Fruit fly (Drosophila melanogaster) whole organism, wandering third instar larva: Measurements from ENCODE around the gene TM9SF3.

Source experiments
- Abd-B ChIP-seq: fragments of >200 bp; optimal IDR thresholded peaks from 2 replicates; lab custom pipeline; 2017; ENCODE audit warnings: missing biosample characterization, missing genetic modification characterization
- CG32264 ChIP-seq: fragments of 200-800 bp; sonication (Bioruptor generic); optimal IDR thresholded peaks from 2 replicates; lab custom pipeline; 2016; ENCODE audit warnings: missing biosample characterization, missing genetic modification characterization
- CG9705 ChIP-seq: fragments of 200-800 bp; sonication (Bioruptor generic); optimal IDR thresholded peaks from 2 replicates; lab custom pipeline; 2018; ENCODE audit warnings: missing biosample characterization, mild to moderate bottlenecking, missing genetic modification characterization
- CrebA ChIP-seq: fragments of 200-800 bp; sonication (Bioruptor generic); optimal IDR thresholded peaks from 2 replicates; lab custom pipeline; 2016; ENCODE audit warnings: missing biosample characterization, mild to moderate bottlenecking, missing genetic modification characterization, borderline replicate concordance
- Dfd ChIP-seq: fragments of >200 bp; optimal IDR thresholded peaks from 2 replicates; lab custom pipeline; 2017; ENCODE audit warnings: missing biosample characterization, missing genetic modification characterization
- Dif ChIP-seq: fragments of 200-275, 200-300 bp; sonication (Bioruptor generic); optimal IDR thresholded peaks from 2 replicates; lab custom pipeline; 2018; ENCODE audit warnings: missing biosample characterization, missing genetic modification characterization; ENCODE audit not compliant: partially characterized antibody
- GATAd ChIP-seq: sonication (Bioruptor generic); optimal IDR thresholded peaks from 2 replicates; lab custom pipeline; 2016; ENCODE audit warnings: missing biosample characterization, missing genetic modification characterization
- HLH106 ChIP-seq: fragments of 200-800 bp; optimal IDR thresholded peaks from 3 replicates; lab custom pipeline; 2019; ENCODE audit warnings: missing biosample characterization, mild to moderate bottlenecking, missing genetic modification characterization, moderate library complexity
- Hnf4 ChIP-seq: fragments of 200-800 bp; sonication (Bioruptor generic); optimal IDR thresholded peaks from 2 replicates; lab custom pipeline; 2016; ENCODE audit warnings: missing biosample characterization, mild to moderate bottlenecking, missing genetic modification characterization
- Hr78 ChIP-seq: fragments of >200 bp; optimal IDR thresholded peaks from 2 replicates; lab custom pipeline; 2017; ENCODE audit warnings: missing biosample characterization, missing genetic modification characterization
- Hr83 ChIP-seq: fragments of 200-300 bp; sonication (Bioruptor generic); optimal IDR thresholded peaks from 2 replicates; lab custom pipeline; 2016; ENCODE audit warnings: missing biosample characterization, mild to moderate bottlenecking, missing genetic modification characterization, moderate library complexity; ENCODE audit not compliant: poor library complexity, severe bottlenecking
- Jra ChIP-seq: sonication (Bioruptor generic); optimal IDR thresholded peaks from 2 replicates; lab custom pipeline; 2016; ENCODE audit warnings: missing biosample characterization, missing genetic modification characterization
- Mio ChIP-seq: sonication (Bioruptor generic); optimal IDR thresholded peaks from 2 replicates; lab custom pipeline; 2016; ENCODE audit warnings: missing biosample characterization, missing genetic modification characterization
- Myc ChIP-seq: fragments of >200 bp; optimal IDR thresholded peaks from 2 replicates; lab custom pipeline; 2017
- N ChIP-seq: fragments of >200 bp; optimal IDR thresholded peaks from 2 replicates; lab custom pipeline; 2018; ENCODE audit warnings: missing biosample characterization, missing external identifiers, missing genetic modification characterization
- OdsH ChIP-seq: fragments of 200-800 bp; sonication (Bioruptor generic); optimal IDR thresholded peaks from 2 replicates; lab custom pipeline; 2016; ENCODE audit warnings: missing biosample characterization, mild to moderate bottlenecking, missing genetic modification characterization
- Rel ChIP-seq, 2 experiments: fragments of 200-800 bp; sonication (Bioruptor generic) in 1 of 2; optimal IDR thresholded peaks; 2 replicates in 1 of 2; 3 replicates in 1 of 2; lab custom pipeline; 2016 to 2019; ENCODE audit warnings: mild to moderate bottlenecking in 2 of 2, missing biosample characterization in 2 of 2, missing genetic modification characterization in 2 of 2, moderate library complexity in 1 of 2
- Sp1 ChIP-seq: fragments of 200-800 bp; sonication (Bioruptor generic); optimal IDR thresholded peaks from 3 replicates; lab custom pipeline; 2019; ENCODE audit warnings: missing biosample characterization, mild to moderate bottlenecking, missing genetic modification characterization, moderate library complexity
- Vsx2 ChIP-seq: fragments of 200-300, 225-300 bp; sonication (Bioruptor generic); optimal IDR thresholded peaks from 2 replicates; lab custom pipeline; 2018; ENCODE audit warnings: missing biosample characterization, missing genetic modification characterization; ENCODE audit not compliant: partially characterized antibody
- br ChIP-seq: fragments of 200-800 bp; sonication (Bioruptor generic); optimal IDR thresholded peaks from 2 replicates; lab custom pipeline; 2016; ENCODE audit warnings: missing biosample characterization, missing genetic modification characterization
- brk ChIP-seq: fragments of 200-800 bp; sonication (Bioruptor generic); optimal IDR thresholded peaks from 2 replicates; lab custom pipeline; 2016; ENCODE audit warnings: missing biosample characterization, mild to moderate bottlenecking, missing genetic modification characterization
- dsf ChIP-seq: sonication (Bioruptor generic); optimal IDR thresholded peaks from 2 replicates; lab custom pipeline; 2016; ENCODE audit warnings: missing biosample characterization, missing genetic modification characterization, borderline replicate concordance
- ey ChIP-seq: fragments of 200-800 bp; sonication (Bioruptor generic); optimal IDR thresholded peaks from 2 replicates; lab custom pipeline; 2016; ENCODE audit warnings: missing biosample characterization, missing genetic modification characterization
- foxo ChIP-seq, 2 experiments: fragments of 200-800 bp; sonication (Bioruptor generic); optimal IDR thresholded peaks; 2 replicates in 1 of 2; 3 replicates in 1 of 2; lab custom pipeline; 2016 to 2017; ENCODE audit warnings: missing biosample characterization in 2 of 2, missing genetic modification characterization in 2 of 2
- fru ChIP-seq: fragments of 200-800 bp; sonication (Bioruptor generic); optimal IDR thresholded peaks from 3 replicates; lab custom pipeline; 2016; ENCODE audit warnings: missing biosample characterization, mild to moderate bottlenecking, missing genetic modification characterization
- h ChIP-seq: fragments of 200-800 bp; sonication (Bioruptor generic); optimal IDR thresholded peaks from 3 replicates; lab custom pipeline; 2016; ENCODE audit warnings: missing biosample characterization, mild to moderate bottlenecking, missing genetic modification characterization
- jim ChIP-seq: fragments of 175-275, 200-325 bp; sonication (Bioruptor generic); optimal IDR thresholded peaks from 2 replicates; lab custom pipeline; 2016; ENCODE audit warnings: missing biosample characterization, mild to moderate bottlenecking, missing genetic modification characterization
- lola ChIP-seq: fragments of >200 bp; optimal IDR thresholded peaks from 2 replicates; lab custom pipeline; 2017; ENCODE audit warnings: missing biosample characterization, missing genetic modification characterization
- pan ChIP-seq: fragments of >200 bp; optimal IDR thresholded peaks from 2 replicates; lab custom pipeline; 2017
- psq ChIP-seq: fragments of 200-800 bp; sonication (Bioruptor generic); optimal IDR thresholded peaks from 3 replicates; lab custom pipeline; 2017; ENCODE audit warnings: missing biosample characterization, mild to moderate bottlenecking, missing genetic modification characterization, moderate library complexity
- rgr ChIP-seq: fragments of 200-800 bp; sonication (Bioruptor generic); optimal IDR thresholded peaks from 3 replicates; lab custom pipeline; 2016; ENCODE audit warnings: missing biosample characterization, mild to moderate bottlenecking, missing genetic modification characterization
- sage ChIP-seq: fragments of 200-800 bp; sonication (Bioruptor generic); optimal IDR thresholded peaks from 2 replicates; lab custom pipeline; 2016; ENCODE audit warnings: missing biosample characterization, mild to moderate bottlenecking, missing genetic modification characterization
- sv ChIP-seq: fragments of 200-800 bp; sonication (Bioruptor generic); optimal IDR thresholded peaks from 3 replicates; lab custom pipeline; 2016; ENCODE audit warnings: missing biosample characterization, missing genetic modification characterization
- tai ChIP-seq: sonication (Bioruptor generic); optimal IDR thresholded peaks from 2 replicates; lab custom pipeline; 2016; ENCODE audit warnings: missing biosample characterization, missing genetic modification characterization
- usp ChIP-seq: fragments of >200 bp; optimal IDR thresholded peaks from 2 replicates; lab custom pipeline; 2017; ENCODE audit warnings: missing biosample characterization, missing genetic modification characterization
- woc ChIP-seq: sonication (Bioruptor generic); optimal IDR thresholded peaks from 2 replicates; lab custom pipeline; 2016; ENCODE audit warnings: missing biosample characterization, mild to moderate bottlenecking, missing genetic modification characterization

The TM9SF3 gene

DNA sequence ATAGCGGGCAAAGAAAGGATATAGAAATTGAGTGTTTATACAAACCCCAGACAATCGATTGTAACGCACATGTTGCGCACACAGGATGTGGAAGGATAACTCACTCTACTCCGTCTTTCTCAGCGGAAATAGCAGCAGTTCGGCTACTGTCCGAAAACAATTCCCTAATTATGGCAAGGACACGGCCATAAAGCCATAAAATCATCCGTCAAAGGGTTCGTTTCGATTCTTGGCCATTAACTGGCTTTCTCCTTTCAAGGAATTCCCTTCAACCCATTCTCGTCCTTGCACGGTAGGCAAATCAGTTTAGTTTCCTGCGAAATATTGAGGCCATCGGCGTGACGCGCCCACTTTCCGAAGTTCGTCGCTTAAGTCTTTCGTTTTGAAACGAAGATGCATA lies 17.7 kb upstream of the TM9SF3 start:
- TF ChIP-seq Jra (GFP tag; lab: Kevin White, UChicago) (no peak), psq (GFP tag; lab: Kevin White, UChicago) (no peak), fru (GFP tag; lab: Kevin White, UChicago) (no peak), jim (GFP tag; lab: Kevin White, UChicago) (no peak), tai (GFP tag; lab: Kevin White, UChicago) (no peak), Abd-B (GFP tag; lab: Kevin White, UChicago) (no peak), Hr78 (GFP tag; lab: Kevin White, UChicago) (no peak), usp (GFP tag; lab: Kevin White, UChicago) (no peak), rgr (GFP tag; lab: Kevin White, UChicago) (no peak), Sp1 (no peak), lola (GFP tag; lab: Kevin White, UChicago) (no peak), HLH106 (no peak), CrebA (no peak), h (GFP tag; lab: Kevin White, UChicago) (no peak), sv (no peak)

- TF ChIP-seq Jra (GFP tag; lab: Kevin White, UChicago) (no peak), ey (no peak), N (no peak), lola (GFP tag; lab: Kevin White, UChicago) (no peak), jim (GFP tag; lab: Kevin White, UChicago) (no peak), fru (GFP tag; lab: Kevin White, UChicago) (no peak), Vsx2 (GFP tag; lab: Kevin White, UChicago) (no peak), sage (GFP tag; lab: Kevin White, UChicago) (no peak), Rel (GFP tag; optimal IDR thresholded peaks at IDR 0.05; lab: Kevin White, UChicago) (no peak), Rel (tag; optimal IDR thresholded peaks at IDR 0.05; lab: Kevin White, UChicago) (no peak), HLH106 (no peak), woc (no peak), rgr (GFP tag; lab: Kevin White, UChicago) (no peak), GATAd (GFP tag; lab: Kevin White, UChicago) (no peak), usp (GFP tag; lab: Kevin White, UChicago) (no peak), Dfd (no peak)
Observed at dm6 chr3L:5618697-5619096, 14.9 kb upstream of the TM9SF3 start.

DNA sequence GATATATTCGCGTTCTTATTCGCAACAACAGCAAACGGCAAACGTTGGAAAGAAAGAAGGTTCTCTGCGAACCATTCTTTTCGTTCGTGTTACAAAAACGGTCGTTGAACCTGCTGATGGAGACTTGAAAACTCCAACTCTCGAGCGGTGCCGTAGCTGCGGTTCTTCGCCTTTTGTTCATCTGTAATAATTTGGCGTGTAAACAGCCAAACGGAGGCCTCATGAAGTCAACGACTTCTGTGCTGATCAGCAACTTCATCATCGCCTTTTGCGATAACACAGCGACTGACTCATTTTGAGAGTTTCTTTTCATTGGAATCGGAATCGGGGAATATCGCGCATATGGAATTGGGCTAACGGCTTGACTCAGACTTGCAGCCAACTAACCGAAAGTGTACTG lies 13.6 kb upstream of the TM9SF3 start:
- TF ChIP-seq psq (GFP tag; lab: Kevin White, UChicago) = peak; percentile 57
- TF ChIP-seq N = no peak

DNA sequence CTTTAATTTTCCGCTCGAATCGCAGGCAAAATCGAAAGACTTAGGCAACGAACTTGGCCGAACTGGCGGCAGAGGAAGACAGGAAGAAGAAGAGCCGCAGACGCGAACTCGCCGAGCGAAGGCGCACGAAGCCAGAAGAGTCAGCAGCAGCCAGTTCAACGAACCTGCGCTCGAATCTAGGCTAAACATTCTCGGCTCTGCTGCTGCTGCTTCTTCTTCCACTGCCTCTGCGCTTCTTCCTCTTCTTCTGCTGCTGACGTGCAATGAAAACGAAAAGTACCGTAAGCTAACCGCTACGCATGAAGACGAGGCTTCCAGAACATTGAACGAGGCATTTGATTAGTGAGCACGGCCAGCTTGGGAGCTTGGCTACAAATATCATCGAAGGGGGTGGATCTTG lies 12.7 kb upstream of the TM9SF3 start:
- TF ChIP-seq psq (GFP tag; lab: Kevin White, UChicago) = peak; percentile 12
- TF ChIP-seq Hnf4 = no peak

DNA sequence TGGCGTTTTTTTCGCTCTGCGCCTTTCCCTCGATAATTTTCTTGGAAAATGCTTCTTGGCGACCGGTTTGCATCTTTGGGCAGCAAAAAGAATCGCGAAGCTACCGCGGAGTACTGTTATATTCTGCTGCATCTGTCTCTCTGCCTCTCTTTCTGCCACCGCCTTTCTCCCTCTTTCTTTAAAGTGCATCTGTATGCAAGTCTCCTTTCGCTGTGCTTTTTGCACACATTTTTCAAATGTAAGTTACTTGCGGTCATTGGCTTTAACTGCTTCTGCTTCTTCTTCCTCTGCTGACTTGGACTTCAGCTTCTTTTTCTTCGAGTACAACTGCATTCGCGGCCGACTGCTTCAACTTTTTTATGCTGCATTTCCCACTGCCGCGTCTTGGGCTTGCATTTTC lies 12.0 kb upstream of the TM9SF3 start:
- TF ChIP-seq Hnf4 = no peak
- TF ChIP-seq psq (GFP tag; lab: Kevin White, UChicago) = peak; percentile 20

DNA sequence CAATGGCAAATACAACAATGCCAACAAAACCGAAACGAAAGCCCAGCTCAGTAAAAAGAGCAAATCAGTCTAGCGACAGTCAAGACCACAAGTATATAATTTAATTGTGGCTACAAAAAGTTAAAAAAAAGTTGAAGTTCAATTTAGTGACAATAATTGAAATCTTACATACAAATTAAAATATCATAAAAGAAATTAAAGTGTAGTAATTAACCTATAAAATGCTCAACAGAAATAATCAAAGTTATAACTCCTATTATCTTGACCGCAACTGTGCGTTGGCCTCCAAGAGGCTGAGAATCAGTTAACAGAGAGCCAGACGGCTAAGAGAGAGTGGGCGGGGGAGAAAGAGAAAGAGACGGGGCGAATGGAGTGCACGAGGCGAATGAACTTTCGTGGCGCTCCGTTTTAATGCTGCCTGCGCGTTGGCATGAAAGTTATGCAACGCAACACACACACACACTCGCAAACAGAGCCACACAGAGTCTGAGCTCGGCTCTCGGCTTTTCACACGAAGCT lies 8.0 kb upstream of the TM9SF3 start:
- TF ChIP-seq brk (GFP tag; lab: Kevin White, UChicago) (peak; percentile 90), Vsx2 (GFP tag; lab: Kevin White, UChicago) (no peak), h (GFP tag; lab: Kevin White, UChicago) (peak; percentile 91), ey (peak; percentile 88), Dif (GFP tag; lab: Kevin White, UChicago) (no peak), GATAd (GFP tag; lab: Kevin White, UChicago) (peak; percentile 21), Abd-B (GFP tag; lab: Kevin White, UChicago) (no peak), Myc (lab: Kevin White, UChicago) (no peak), Rel (GFP tag; optimal IDR thresholded peaks at IDR 0.05; lab: Kevin White, UChicago) (peak; percentile 84), Rel (tag; optimal IDR thresholded peaks at IDR 0.05; lab: Kevin White, UChicago) (peak; percentile 71), Dfd (no peak), CG9705 (GFP tag; lab: Kevin White, UChicago) (peak; percentile 82), sv (peak; percentile 33), Hr83 (GFP tag; lab: Kevin White, UChicago) (no peak), Mio (GFP tag; lab: Kevin White, UChicago) (no peak), pan (lab: Kevin White, UChicago) (no peak), Hr78 (GFP tag; lab: Kevin White, UChicago) (no peak), rgr (GFP tag; lab: Kevin White, UChicago) (peak; percentile 85), sage (GFP tag; lab: Kevin White, UChicago) (peak; percentile 80), N (no peak), br (GFP tag; lab: Kevin White, UChicago) (peak; percentile 90), fru (GFP tag; lab: Kevin White, UChicago) (peak; percentile 93), HLH106 (peak; percentile 94), tai (GFP tag; lab: Kevin White, UChicago) (peak; percentile 67), woc (peak; percentile 84), dsf (GFP tag; lab: Kevin White, UChicago) (peak; percentile 18), OdsH (GFP tag; lab: Kevin White, UChicago) (peak; percentile 91), usp (GFP tag; lab: Kevin White, UChicago) (no peak), CG32264 (GFP tag; lab: Kevin White, UChicago) (peak; percentile 77), jim (GFP tag; lab: Kevin White, UChicago) (no peak), Hnf4 (peak; percentile 84), psq (GFP tag; lab: Kevin White, UChicago) (peak; percentile 91), foxo (GFP tag; optimal IDR thresholded peaks at IDR 0.05; lab: Kevin White, UChicago) (peak in 1 of 2 experiments; percentile 88), lola (GFP tag; lab: Kevin White, UChicago) (no peak)
